Worm (Caenorhabditis elegans) whole organism, early embryonic: ENCODE measurements around the gene R10F2.5.

ENCODE experiments used
- ama-1 ChIP-seq: fragments of 150-350 bp; optimal IDR thresholded peaks from 2 replicates; lab custom pipeline; 2014
- ceh-36 ChIP-seq: sonication (generic microtip); optimal IDR thresholded peaks from 2 replicates; lab custom pipeline; 2016; ENCODE audit warnings: missing genetic modification characterization, inconsistent platforms, missing compliant biosample characterization
- ets-7 ChIP-seq: sonication (generic microtip); optimal IDR thresholded peaks from 2 replicates; lab custom pipeline; 2016; ENCODE audit warnings: missing genotype, missing genetic modification characterization, missing compliant biosample characterization
- flt-1 ChIP-seq: fragments of 200-800 bp; sonication (Bioruptor generic); IDR thresholded peaks from 2 replicates; pipeline ENCODE4 v1.3.6; 2022; ENCODE audit warnings: missing genetic modification characterization, missing compliant biosample characterization
- hnd-1 ChIP-seq: sonication (generic microtip); optimal IDR thresholded peaks from 2 replicates; lab custom pipeline; 2016; ENCODE audit warnings: missing genetic modification characterization, missing compliant biosample characterization
- tbx-11 ChIP-seq: fragments of 200-800 bp; sonication (Bioruptor generic); IDR thresholded peaks from 2 replicates; pipeline ENCODE4 v1.3.6; 2022; ENCODE audit warnings: missing genetic modification characterization, missing compliant biosample characterization

- no peak for TF ChIP-seq hnd-1
- no peak for TF ChIP-seq ets-7 (tag; lab: Kevin White, UChicago)
- no peak for TF ChIP-seq tbx-11
- no peak for TF ChIP-seq ama-1 (lab: Kevin White, UChicago)
- TF ChIP-seq flt-1 (GFP tag; lab: Robert Waterston, UW), result no peak
- no peak for TF ChIP-seq ceh-36
These were observed 41.9 kb upstream of the R10F2.5 start for ce11 chrIII:2966462-2966861.
